Worm (Caenorhabditis elegans): ENCODE results near the gene Y53C12A.6.
"Not testable (repeated sequence)": the region's sequence is repeated elsewhere in the genome, so short reads cannot be mapped to it uniquely, and the experiment has no call there.

The Y53C12A.6 gene

ce11 chrII:9717904-9718303 lies at the start of gene Y53C12A.6:
Gene Y53C12A.6 (minus strand): TSS chrII:9718004.
- TF ChIP-seq dao-5 (tag; optimal IDR thresholded peaks at IDR 0.05) (no peak), W03F9.2 (tag; optimal IDR thresholded peaks at IDR 0.05) (no peak), him-1 (tag; optimal IDR thresholded peaks at IDR 0.05) (no peak)

- TF ChIP-seq dao-5 (tag; optimal IDR thresholded peaks at IDR 0.05) = no peak
- no peak for TF ChIP-seq him-1 (tag; optimal IDR thresholded peaks at IDR 0.05)
- TF ChIP-seq W03F9.2 (tag; optimal IDR thresholded peaks at IDR 0.05) = no peak
These were observed 46.9 kb upstream of the Y53C12A.6 start for ce11 chrII:9764696-9765095.

- no peak for TF ChIP-seq W03F9.2 (tag; optimal IDR thresholded peaks at IDR 0.05)
- no peak for TF ChIP-seq him-1 (tag; optimal IDR thresholded peaks at IDR 0.05)
- TF ChIP-seq dao-5 (tag; optimal IDR thresholded peaks at IDR 0.05) = no peak
These were observed 41.6 kb upstream of the Y53C12A.6 start for ce11 chrII:9759382-9759781.

- TF ChIP-seq W03F9.2 (tag; optimal IDR thresholded peaks at IDR 0.05) = no peak
- no peak for TF ChIP-seq dao-5 (tag; optimal IDR thresholded peaks at IDR 0.05)
- TF ChIP-seq him-1 (tag; optimal IDR thresholded peaks at IDR 0.05) = no peak
These were observed 40.0 kb upstream of the Y53C12A.6 start, which contains the start of gene shk-1 for ce11 chrII:9757651-9758282. Gene shk-1 (plus strand): TSS chrII:9758232.

- TF ChIP-seq him-1 (tag; optimal IDR thresholded peaks at IDR 0.05) (no peak), W03F9.2 (tag; optimal IDR thresholded peaks at IDR 0.05) (no peak), dao-5 (tag; optimal IDR thresholded peaks at IDR 0.05) (no peak)
These were observed 37.6 kb upstream of the Y53C12A.6 start for ce11 chrII:9755425-9755824.

- no peak for TF ChIP-seq W03F9.2 (tag; optimal IDR thresholded peaks at IDR 0.05)
- no peak for TF ChIP-seq dao-5 (tag; optimal IDR thresholded peaks at IDR 0.05)
- no peak for TF ChIP-seq him-1 (tag; optimal IDR thresholded peaks at IDR 0.05)
These were observed 35.9 kb upstream of the Y53C12A.6 start, which contains the start of gene ZK1321.1 for ce11 chrII:9753730-9754129. Gene ZK1321.1 (plus strand): TSS chrII:9754030.

ce11 chrII:9753056-9753455 lies 35.3 kb upstream of the Y53C12A.6 start, which contains the start of gene Y53C12B.7:
Gene Y53C12B.7 (minus strand): TSS chrII:9753218.
- TF ChIP-seq W03F9.2 (tag; optimal IDR thresholded peaks at IDR 0.05) = no peak
- no peak for TF ChIP-seq him-1 (tag; optimal IDR thresholded peaks at IDR 0.05)
- no peak for TF ChIP-seq dao-5 (tag; optimal IDR thresholded peaks at IDR 0.05)

- no peak for TF ChIP-seq dao-5 (tag; optimal IDR thresholded peaks at IDR 0.05)
- no peak for TF ChIP-seq him-1 (tag; optimal IDR thresholded peaks at IDR 0.05)
- TF ChIP-seq W03F9.2 (tag; optimal IDR thresholded peaks at IDR 0.05) = no peak
These were observed 34.5 kb upstream of the Y53C12A.6 start for ce11 chrII:9752278-9752677.

ce11 chrII:9746069-9746468 lies 28.3 kb upstream of the Y53C12A.6 start, which contains the start of the genes Y53C12B.1 and nos-3:
Gene Y53C12B.1 (minus strand): TSS chrII:9746078.
Gene nos-3 (plus strand): TSS chrII:9746316.
- TF ChIP-seq W03F9.2 (tag; optimal IDR thresholded peaks at IDR 0.05) (peak; percentile 85), him-1 (tag; optimal IDR thresholded peaks at IDR 0.05) (peak; percentile 14), dao-5 (tag; optimal IDR thresholded peaks at IDR 0.05) (no peak)

ce11 chrII:9742784-9743183 lies 25.0 kb upstream of the Y53C12A.6 start, which contains the start of gene pno-1:
Gene pno-1 (minus strand): TSS chrII:9742884.
- TF ChIP-seq him-1 (tag; optimal IDR thresholded peaks at IDR 0.05) (no peak), dao-5 (tag; optimal IDR thresholded peaks at IDR 0.05) (no peak), W03F9.2 (tag; optimal IDR thresholded peaks at IDR 0.05) (no peak)

ce11 chrII:9741400-9741799 lies 23.6 kb upstream of the Y53C12A.6 start:
- no peak for TF ChIP-seq dao-5 (tag; optimal IDR thresholded peaks at IDR 0.05)
- no peak for TF ChIP-seq W03F9.2 (tag; optimal IDR thresholded peaks at IDR 0.05)
- TF ChIP-seq him-1 (tag; optimal IDR thresholded peaks at IDR 0.05) = no peak

- no peak for TF ChIP-seq W03F9.2 (tag; optimal IDR thresholded peaks at IDR 0.05)
- no peak for TF ChIP-seq him-1 (tag; optimal IDR thresholded peaks at IDR 0.05)
- no peak for TF ChIP-seq dao-5 (tag; optimal IDR thresholded peaks at IDR 0.05)
These were observed 22.7 kb upstream of the Y53C12A.6 start for ce11 chrII:9740552-9740951.

- no peak for TF ChIP-seq dao-5 (tag; optimal IDR thresholded peaks at IDR 0.05)
- TF ChIP-seq W03F9.2 (tag; optimal IDR thresholded peaks at IDR 0.05) = no peak
- TF ChIP-seq him-1 (tag; optimal IDR thresholded peaks at IDR 0.05) = no peak
These were observed 21.0 kb upstream of the Y53C12A.6 start for ce11 chrII:9738820-9739219.

ce11 chrII:9735785-9736184 lies 18.0 kb upstream of the Y53C12A.6 start:
- TF ChIP-seq him-1 (tag; optimal IDR thresholded peaks at IDR 0.05) = no peak
- no peak for TF ChIP-seq W03F9.2 (tag; optimal IDR thresholded peaks at IDR 0.05)
- TF ChIP-seq dao-5 (tag; optimal IDR thresholded peaks at IDR 0.05) = no peak

- TF ChIP-seq W03F9.2, dao-5, him-1 (tag; optimal IDR thresholded peaks at IDR 0.05): not testable (repeated sequence)
These were observed 14.0 kb upstream of the Y53C12A.6 start, which contains the start of gene mab-3 for ce11 chrII:9731810-9732209. Gene mab-3 (plus strand): TSS chrII:9732137.
